Fruit fly (Drosophila melanogaster) Kc167 (cell line): ENCODE results near the gene CG12012.

ENCODE experiments used
- Myc ChIP-seq: fragments of >200 bp; optimal IDR thresholded peaks from 2 replicates; lab custom pipeline; 2017; ENCODE audit warnings: missing external identifiers
- Sin3A ChIP-seq: fragments of >200 bp; optimal IDR thresholded peaks from 2 replicates; lab custom pipeline; 2018; ENCODE audit warnings: missing external identifiers
- h ChIP-seq: fragments of >200 bp; optimal IDR thresholded peaks from 3 replicates; lab custom pipeline; 2018; ENCODE audit warnings: missing external identifiers
- insv ChIP-seq: fragments of >200 bp; optimal IDR thresholded peaks from 3 replicates; lab custom pipeline; 2018; ENCODE audit warnings: missing external identifiers
- psq ChIP-seq: fragments of >200 bp; optimal IDR thresholded peaks from 2 replicates; lab custom pipeline; 2017; ENCODE audit warnings: missing external identifiers
- ttk ChIP-seq: sonication (Bioruptor generic); optimal IDR thresholded peaks from 2 replicates; lab custom pipeline; 2017; ENCODE audit warnings: missing external identifiers

The CG12012 gene

DNA sequence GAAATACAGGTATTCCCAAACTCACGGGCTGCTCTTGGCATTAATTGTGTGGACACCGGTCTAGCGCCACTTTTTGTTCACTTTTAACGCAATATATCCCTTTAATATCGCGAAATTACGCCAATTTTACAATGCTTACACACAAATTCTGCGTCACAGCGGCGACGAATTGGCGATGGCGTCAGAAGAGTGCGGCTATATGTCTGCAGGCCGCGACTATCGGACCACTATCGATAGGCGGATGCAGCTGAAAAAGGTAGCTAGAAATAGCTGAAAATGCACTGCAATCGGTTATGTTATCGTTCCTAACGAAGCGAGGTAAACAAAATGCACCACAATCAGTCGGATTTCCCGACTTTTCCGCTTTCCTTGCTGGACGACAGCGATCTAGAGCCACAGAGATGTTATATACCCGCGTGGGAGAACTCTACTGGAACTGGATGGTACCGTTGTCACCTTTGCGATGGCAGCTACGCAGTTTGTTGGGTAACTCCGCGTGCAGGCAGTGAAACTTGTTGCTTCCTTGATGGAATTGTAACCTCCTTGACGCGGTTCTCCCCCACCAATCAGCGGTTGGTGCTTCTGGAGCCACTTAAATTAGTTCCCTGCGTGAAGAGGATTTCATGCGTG is 2.4 kb upstream of the CG12012 start, which contains the start of the genes Ythdc1 and CG12010:
Ythdc1 (minus strand) TSS at position 177 of the 630 bp plus-strand sequence.
CG12010 (plus strand) TSS at position 289 of the 630 bp plus-strand sequence.
- TF ChIP-seq h (peak; percentile 70), insv (lab: Kevin White, UChicago) (peak; percentile 75), Sin3A (no peak)

DNA sequence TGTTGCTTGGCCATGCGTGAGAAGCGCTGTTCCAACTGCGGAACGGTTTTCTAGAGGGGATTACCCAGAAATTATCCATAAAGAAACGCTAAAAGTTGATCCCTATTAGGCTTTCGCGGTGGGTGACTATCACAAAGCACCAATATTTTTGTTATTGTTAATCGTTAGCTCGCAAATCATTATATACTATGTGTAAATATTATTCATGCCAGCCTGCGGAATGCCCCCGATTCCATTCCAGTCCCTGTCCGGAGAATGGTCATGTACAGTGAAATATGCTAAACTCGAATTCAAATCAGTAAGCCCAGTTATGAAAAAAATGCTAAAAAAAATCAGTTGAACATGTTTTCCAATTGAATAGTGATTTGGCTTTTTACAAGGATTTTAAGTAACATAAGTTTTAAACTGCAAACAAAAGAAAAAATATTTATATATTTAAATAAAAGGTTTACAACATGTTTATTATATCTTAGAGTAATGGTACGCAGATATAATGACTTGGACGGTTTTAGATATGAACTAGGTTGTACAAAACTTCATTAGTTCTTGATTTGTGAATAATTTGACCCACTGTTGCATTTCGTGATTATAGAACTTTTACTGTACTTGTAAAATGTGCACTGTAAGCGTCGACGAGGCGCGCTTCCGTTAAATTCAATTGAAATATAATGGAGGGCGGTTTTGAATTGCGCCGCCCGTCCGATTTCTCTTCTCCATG is 849 bp downstream of the CG12012 start:
- TF ChIP-seq insv (lab: Kevin White, UChicago), result no peak
- no peak for TF ChIP-seq Sin3A
- TF ChIP-seq Myc (lab: Kevin White, UChicago), result no peak
- TF ChIP-seq psq, result no peak
- no peak for TF ChIP-seq ttk (lab: Kevin White, UChicago)
- no peak for TF ChIP-seq h

DNA sequence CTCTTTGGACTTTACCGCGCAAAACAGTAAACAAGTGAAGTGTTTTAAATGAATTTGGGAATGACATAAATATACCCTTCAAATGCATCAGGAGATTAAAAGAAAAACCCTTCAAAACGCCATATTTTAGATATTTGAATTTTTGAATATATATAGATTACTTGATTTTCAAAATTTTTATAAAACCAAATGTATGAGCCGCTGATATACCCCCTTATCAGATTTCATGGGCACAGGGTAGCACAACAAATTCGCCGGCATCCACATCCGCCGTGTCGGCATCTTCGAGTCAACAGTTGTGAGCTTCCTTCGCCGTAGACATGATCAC is 1.4 kb downstream of the CG12012 start, which contains the start of gene Ids:
Ids (plus strand) TSS at position 304 of the 328 bp plus-strand sequence.
- no peak for TF ChIP-seq h
- TF ChIP-seq Sin3A, result no peak
- TF ChIP-seq psq, result no peak
- TF ChIP-seq ttk (lab: Kevin White, UChicago), result no peak
- TF ChIP-seq insv (lab: Kevin White, UChicago), result no peak

DNA sequence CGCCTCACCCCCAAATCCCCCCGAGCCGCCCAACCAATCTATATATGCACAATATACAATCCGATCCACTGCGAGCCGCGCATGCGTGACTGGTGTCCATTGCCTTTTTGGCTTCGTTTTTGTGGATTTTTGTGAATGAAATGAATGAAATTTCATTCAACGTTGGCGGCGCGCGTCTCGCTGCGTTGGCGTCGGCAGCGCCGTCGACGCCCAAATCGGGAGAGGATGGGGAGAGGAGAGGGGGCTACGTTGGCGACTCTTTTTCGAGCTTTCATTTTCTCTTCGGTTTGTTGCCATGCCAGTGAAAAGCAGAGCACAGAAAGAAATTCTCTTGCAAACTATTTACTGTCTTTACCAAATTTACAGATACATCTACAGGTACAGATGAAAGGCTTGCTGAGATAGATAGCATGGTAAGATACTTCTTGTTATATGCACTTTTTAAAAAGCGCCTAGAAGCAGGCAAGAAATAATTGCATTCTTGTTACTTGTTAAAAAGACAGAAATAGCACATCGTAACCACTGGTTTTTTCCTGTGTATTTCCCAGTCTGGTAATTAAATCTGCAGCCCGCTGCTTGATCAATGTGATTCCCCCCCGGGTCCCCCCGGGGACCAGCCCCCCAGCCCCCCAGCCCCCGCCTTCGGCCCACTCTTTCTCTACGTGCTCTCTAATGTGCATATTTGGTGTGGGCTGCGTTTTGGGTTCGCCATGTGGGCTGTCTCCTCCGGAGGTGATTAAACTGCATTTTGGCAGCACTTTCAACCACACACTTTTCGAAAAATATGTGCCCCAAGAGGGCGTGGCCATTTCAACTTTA is 3.9 kb downstream of the CG12012 start:
- TF ChIP-seq Myc (lab: Kevin White, UChicago) (no peak), insv (lab: Kevin White, UChicago) (no peak), psq (no peak), h (no peak), Sin3A (no peak), ttk (lab: Kevin White, UChicago) (no peak)

DNA sequence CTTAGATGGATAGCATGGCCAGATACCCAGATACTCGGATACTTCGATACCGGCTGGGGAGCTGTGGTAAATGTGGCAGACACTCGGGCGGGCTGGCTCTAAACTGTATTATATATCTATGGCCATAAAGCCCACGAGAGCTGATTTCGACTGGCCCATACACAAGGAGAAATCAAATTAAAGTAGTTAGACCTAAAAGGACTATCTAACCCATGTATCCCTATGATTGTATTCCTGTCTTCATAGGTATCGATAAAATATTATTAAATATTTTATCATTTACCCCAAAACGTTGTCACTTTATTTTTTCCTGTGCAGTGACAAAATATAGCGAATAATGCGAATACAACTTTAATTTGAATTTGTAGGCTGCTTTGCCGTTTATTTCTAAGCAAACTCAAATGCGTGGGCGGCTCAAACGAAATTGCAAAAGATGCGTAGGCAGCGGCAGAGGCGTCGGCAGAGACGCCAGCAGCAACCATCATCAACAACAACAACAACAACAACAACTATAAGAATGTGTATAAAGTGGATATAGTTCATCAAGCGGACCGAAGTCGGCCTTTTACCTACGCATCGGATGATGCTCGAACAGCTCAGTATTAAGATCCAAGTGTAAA is 5.4 kb downstream of the CG12012 start:
- no peak for TF ChIP-seq insv (lab: Kevin White, UChicago)
- TF ChIP-seq Sin3A, result no peak
- TF ChIP-seq ttk (lab: Kevin White, UChicago), result no peak
- TF ChIP-seq psq, result no peak

DNA sequence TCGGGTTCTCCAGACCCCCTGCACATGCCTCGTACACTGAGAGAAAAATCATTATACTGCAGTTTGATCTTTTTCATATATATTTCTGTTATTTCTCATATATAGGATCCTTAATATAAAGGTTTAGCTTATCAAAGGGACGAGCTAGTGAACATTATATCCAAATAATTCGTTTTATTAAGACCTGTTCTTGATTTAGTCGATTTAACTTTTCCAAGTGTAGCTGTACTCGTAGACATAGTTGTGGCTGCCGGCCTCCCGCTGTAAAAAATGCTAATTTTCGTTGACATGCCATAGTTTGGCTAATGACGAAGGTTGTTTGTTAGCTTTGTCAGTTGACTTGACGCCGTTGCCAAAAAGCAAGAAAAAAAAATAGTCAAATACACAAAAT is 5.9 kb downstream of the CG12012 start:
- TF ChIP-seq insv (lab: Kevin White, UChicago), result no peak
- TF ChIP-seq ttk (lab: Kevin White, UChicago), result no peak
- TF ChIP-seq Myc (lab: Kevin White, UChicago), result no peak
- no peak for TF ChIP-seq psq
- TF ChIP-seq h, result no peak
- TF ChIP-seq Sin3A, result no peak

DNA sequence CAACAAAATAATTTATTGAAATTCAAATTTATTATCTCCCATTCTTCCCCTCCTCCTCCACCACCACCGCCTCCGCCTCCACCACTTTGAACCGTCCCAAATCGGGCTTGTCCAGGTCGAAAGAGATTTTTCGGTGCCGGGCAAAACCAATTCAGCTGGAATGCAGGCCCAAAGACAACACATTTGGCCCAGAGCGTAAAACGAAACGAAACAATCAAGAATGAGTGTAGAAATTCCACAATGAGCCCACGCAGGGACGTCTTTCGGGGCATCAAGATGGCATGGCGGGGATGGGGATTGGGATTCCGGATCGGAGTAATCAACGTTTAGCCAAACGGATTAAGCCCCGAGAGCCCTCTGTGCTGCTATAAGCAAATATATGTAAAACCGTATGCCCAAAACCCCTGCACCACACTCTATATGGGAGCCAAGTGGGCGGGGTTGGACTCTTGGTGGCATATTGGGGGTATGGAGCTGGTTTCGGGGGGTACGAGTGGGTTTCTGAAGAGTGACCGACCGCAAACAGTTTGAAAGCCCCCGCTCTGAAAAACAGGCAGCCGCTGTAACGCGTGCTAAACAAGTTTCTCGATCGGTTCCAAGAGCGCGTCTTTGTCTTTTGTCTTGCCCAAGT is 7.5 kb downstream of the CG12012 start:
- TF ChIP-seq insv (lab: Kevin White, UChicago) (no peak), Myc (lab: Kevin White, UChicago) (no peak), ttk (lab: Kevin White, UChicago) (no peak), psq (no peak), Sin3A (no peak), h (no peak)

DNA sequence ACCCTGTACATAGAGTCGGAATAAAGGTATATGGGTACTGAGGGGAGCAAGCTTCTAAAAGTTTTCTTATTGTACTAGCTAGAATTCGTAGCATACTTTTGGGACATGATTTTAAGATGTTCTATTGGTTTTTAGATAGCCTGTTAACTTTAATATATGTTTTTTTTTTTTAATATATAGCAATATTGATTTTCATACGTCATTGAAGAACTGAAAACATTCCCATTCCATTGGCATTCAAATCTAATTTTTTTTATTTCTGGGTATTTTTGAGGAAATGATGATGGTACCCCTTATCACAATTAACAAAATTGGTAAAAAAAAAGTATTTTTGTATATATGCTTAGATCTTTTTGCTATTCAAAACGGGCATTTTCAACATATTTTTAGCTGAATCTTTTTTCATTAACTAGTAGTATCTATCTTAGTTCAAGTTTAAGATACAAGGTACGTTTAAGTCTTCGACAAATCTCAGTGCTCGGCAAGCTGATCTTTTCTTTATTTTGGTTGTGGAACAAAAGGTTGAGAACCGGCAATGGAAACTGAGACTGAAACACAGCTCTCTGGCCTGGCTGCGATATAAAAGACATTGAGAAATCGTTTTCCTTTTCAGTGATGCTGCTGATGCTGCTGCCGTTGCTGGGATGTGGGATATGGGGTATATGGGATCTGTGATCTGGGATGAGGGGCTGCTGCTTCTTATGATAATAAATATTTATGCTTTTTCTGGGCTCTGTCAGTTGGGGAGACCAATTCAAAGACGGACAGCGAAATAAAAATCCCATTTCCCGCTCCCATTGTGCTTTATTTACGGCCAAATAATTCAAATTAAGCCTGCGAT is 8.3 kb downstream of the CG12012 start:
- TF ChIP-seq psq (no peak), h (no peak), insv (lab: Kevin White, UChicago) (no peak), Myc (lab: Kevin White, UChicago) (no peak), ttk (lab: Kevin White, UChicago) (no peak), Sin3A (no peak)

DNA sequence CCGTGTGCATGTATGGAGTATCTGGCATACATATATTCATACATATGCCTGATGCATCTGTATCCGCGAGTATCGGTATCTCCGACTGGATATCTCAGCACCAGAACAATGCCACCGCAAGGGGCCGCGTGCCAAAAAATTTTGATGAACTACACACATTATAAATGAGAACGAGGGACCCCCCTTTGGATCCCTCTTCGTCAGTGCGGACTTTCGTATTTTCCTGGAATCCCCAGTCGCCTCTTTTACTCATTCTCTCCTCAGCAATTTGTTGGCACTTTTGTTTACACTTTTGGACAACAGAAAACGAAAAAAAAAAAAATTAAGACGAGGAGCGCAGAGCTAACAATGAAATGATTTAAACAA is 8.9 kb downstream of the CG12012 start:
- TF ChIP-seq Myc (lab: Kevin White, UChicago), result no peak
- no peak for TF ChIP-seq Sin3A
- no peak for TF ChIP-seq insv (lab: Kevin White, UChicago)
- no peak for TF ChIP-seq ttk (lab: Kevin White, UChicago)
- TF ChIP-seq h, result no peak
- TF ChIP-seq psq, result no peak

DNA sequence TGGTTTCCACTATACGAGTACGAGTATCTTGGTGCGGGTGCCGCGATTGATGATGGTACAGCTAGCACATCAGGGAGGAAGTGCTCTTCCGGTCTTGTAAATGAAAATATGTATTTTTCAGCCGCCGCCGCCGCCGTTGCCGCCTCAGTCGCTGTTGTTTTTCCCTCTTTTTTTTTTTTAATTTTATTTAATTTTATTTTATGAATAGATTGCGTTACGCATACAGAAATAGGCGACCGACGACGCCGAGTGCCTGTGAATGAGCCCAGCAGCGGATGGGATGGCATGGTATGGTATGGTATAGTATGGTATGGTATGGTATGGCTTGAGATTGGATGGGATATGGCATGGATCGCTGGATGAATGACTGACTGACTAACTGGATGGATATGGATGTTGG is 10.2 kb downstream of the CG12012 start:
- TF ChIP-seq insv (lab: Kevin White, UChicago) (no peak), h (no peak), Myc (lab: Kevin White, UChicago) (no peak)

DNA sequence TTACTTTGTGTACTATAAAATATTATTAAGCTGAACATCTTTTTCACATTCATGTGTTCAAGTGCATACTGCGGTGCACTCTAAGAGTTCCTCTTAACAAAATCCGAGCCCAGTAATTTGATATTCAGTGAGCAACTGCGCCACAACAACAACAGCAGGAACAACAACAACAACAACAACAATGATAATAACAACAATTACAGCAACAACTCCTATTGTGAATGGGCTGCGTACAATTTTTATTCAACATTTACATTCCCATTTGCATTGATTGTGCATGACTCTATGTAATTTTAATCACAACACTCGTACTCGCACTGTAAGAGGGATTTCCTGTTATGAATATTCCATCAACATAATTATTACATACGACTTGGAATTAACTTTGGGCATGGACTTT is 11.1 kb downstream of the CG12012 start:
- TF ChIP-seq Myc (lab: Kevin White, UChicago) (no peak), ttk (lab: Kevin White, UChicago) (no peak), Sin3A (no peak), insv (lab: Kevin White, UChicago) (no peak), psq (no peak), h (no peak)
